Worm (Caenorhabditis elegans): ENCODE results near the gene ZK829.9.

ZK829.9 gene

DNA sequence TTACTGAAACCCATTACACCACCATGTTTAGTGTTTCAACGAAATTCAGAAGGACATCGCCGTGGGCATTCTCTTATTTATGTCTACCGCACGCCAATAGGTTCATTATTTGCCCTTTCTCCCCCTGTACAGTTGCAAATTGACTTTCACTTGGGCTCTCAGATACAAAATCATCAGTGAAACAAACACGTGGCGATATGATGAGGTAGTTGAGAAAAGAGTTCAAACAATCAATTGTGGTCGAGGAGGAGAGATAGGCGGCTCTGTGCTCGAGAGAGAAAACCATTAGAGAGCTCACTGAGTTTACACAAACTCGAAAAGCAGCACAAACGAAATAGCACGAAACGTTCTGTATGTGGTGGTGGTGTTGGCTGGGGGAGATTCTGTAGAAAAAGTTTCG is 13.3 kb upstream of the ZK829.9 start:
- TF ChIP-seq ceh-20 (GFP tag; IDR thresholded peaks at IDR 0.05) (no peak), mdt-29 (GFP tag; IDR thresholded peaks at IDR 0.05) (no peak), unc-62 (GFP tag; optimal IDR thresholded peaks at IDR 0.05 in 1 of 2) (peak in 1 of 2 experiments; percentile 22), unc-62 (tag; optimal IDR thresholded peaks at IDR 0.05) (no peak), lin-38 (GFP tag; IDR thresholded peaks at IDR 0.05) (no peak), skn-1 (tag; optimal IDR thresholded peaks at IDR 0.05) (no peak), ama-1 (optimal IDR thresholded peaks at IDR 0.05) (no peak), hlh-30 (tag; optimal IDR thresholded peaks at IDR 0.05; ENCODE audit: insufficient read depth) (peak; percentile 32), daf-19 (GFP tag; conservative IDR thresholded peaks at IDR 0.05) (no peak), mdl-1 (tag; optimal IDR thresholded peaks at IDR 0.05) (peak in 1 of 2 experiments; percentile 33), mxl-2 (GFP tag; conservative IDR thresholded peaks at IDR 0.05) (no peak), nhr-28 (tag; optimal IDR thresholded peaks at IDR 0.05) (no peak), hlh-11 (tag; optimal IDR thresholded peaks at IDR 0.05) (peak; percentile 40), fkh-10 (GFP tag; optimal IDR thresholded peaks at IDR 0.05) (no peak), set-16 (GFP tag; IDR thresholded peaks at IDR 0.05) (no peak), daf-8 (GFP tag; IDR thresholded peaks at IDR 0.05) (no peak), dmd-6 (GFP tag; IDR thresholded peaks at IDR 0.05) (peak; percentile 19; the same call in 1 of the 2 replicates), lin-1 (GFP tag; IDR thresholded peaks at IDR 0.05) (no peak), zip-2 (tag; optimal IDR thresholded peaks at IDR 0.05) (no peak), dmd-8 (GFP tag; IDR thresholded peaks at IDR 0.05) (no peak), Y105C5A.15 (GFP tag; IDR thresholded peaks at IDR 0.05) (no peak), D1046.2 (GFP tag; IDR thresholded peaks at IDR 0.05) (no peak), zfp-2 (tag; optimal IDR thresholded peaks at IDR 0.05) (no peak), ces-1 (GFP tag; optimal IDR thresholded peaks at IDR 0.05) (no peak), mep-1 (tag; optimal IDR thresholded peaks at IDR 0.05) (no peak), nhr-25 (tag; optimal IDR thresholded peaks at IDR 0.05; ENCODE audit: borderline replicate concordance, insufficient read depth) (no peak), ceh-32 (tag; optimal IDR thresholded peaks at IDR 0.05; ENCODE audit: poor library complexity) (no peak), F49E8.2 (tag; optimal IDR thresholded peaks at IDR 0.05; ENCODE audit: borderline replicate concordance) (no peak), hif-1 (tag; optimal IDR thresholded peaks at IDR 0.05) (no peak), nhr-76 (tag; optimal IDR thresholded peaks at IDR 0.05) (no peak), unc-39 (tag; optimal IDR thresholded peaks at IDR 0.05) (no peak), daf-16 (GFP tag; optimal IDR thresholded peaks at IDR 0.05) (peak in 1 of 2 experiments; percentile 7), daf-16 (tag; optimal IDR thresholded peaks at IDR 0.05) (no peak), ceh-28 (tag; optimal IDR thresholded peaks at IDR 0.05) (no peak), daf-12 (tag; optimal IDR thresholded peaks at IDR 0.05) (no peak), ctbp-1 (GFP tag; IDR thresholded peaks at IDR 0.05) (no peak), aha-1 (tag) (peak; percentile 94), lim-7 (GFP tag; IDR thresholded peaks at IDR 0.05) (0 out of 2 replicates have a peak, but pooled peaks have one; percentile 26), sdz-12 (GFP tag; optimal IDR thresholded peaks at IDR 0.05) (no peak), ceh-44 (GFP tag; IDR thresholded peaks at IDR 0.05) (no peak), lin-39 (tag; optimal IDR thresholded peaks at IDR 0.05) (no peak), egl-27 (tag; optimal IDR thresholded peaks at IDR 0.05) (no peak), gei-8 (GFP tag; optimal IDR thresholded peaks at IDR 0.05) (no peak), spr-3 (GFP tag; optimal IDR thresholded peaks at IDR 0.05) (no peak), zip-11 (GFP tag; IDR thresholded peaks at IDR 0.05) (no peak), F26F4.8 (GFP tag; conservative IDR thresholded peaks at IDR 0.05) (no peak), nhr-42 (GFP tag; IDR thresholded peaks at IDR 0.05) (no peak), nhr-6 (tag; optimal IDR thresholded peaks at IDR 0.05) (no peak), nhr-77 (tag; optimal IDR thresholded peaks at IDR 0.05) (no peak), rbr-2 (tag; optimal IDR thresholded peaks at IDR 0.05) (no peak), mxl-3 (GFP tag; optimal IDR thresholded peaks at IDR 0.05) (peak; percentile 66)
